Fruit fly (Drosophila melanogaster): ENCODE measurements around the gene CG42821.

CG42821 gene

dm6 chr3R:17402434-17402833 is 10.4 kb upstream of the CG42821 start, which contains the start of gene Sur-8 (continued):
- peak; percentile 17 for TF ChIP-seq tio (GFP tag; optimal IDR thresholded peaks at IDR 0.05)
- TF ChIP-seq CG11085 (GFP tag; IDR thresholded peaks at IDR 0.05), result peak; percentile 66
- no peak for TF ChIP-seq CG15011 (GFP tag; optimal IDR thresholded peaks at IDR 0.05)
- TF ChIP-seq CG10147 (GFP tag; optimal IDR thresholded peaks at IDR 0.05), result no peak
- TF ChIP-seq ara (GFP tag; IDR thresholded peaks at IDR 0.05), result no peak
- TF ChIP-seq CG32772 (GFP tag; IDR thresholded peaks at IDR 0.05), result peak; percentile 29; the same call in 1 of the 2 replicates
- peak; percentile 70 for TF ChIP-seq Antp (GFP tag; optimal IDR thresholded peaks at IDR 0.05)
- TF ChIP-seq Taf1 (GFP tag; IDR thresholded peaks at IDR 0.05), result 0 out of 2 replicates have a peak, but pooled peaks have one; percentile 27
- TF ChIP-seq gcm2 (GFP tag; optimal IDR thresholded peaks at IDR 0.05), result no peak
- TF ChIP-seq toy (GFP tag; IDR thresholded peaks at IDR 0.05), result peak; percentile 21; the same call in 1 of the 2 replicates
- peak; percentile 1 for TF ChIP-seq CG6813 (GFP tag; optimal IDR thresholded peaks at IDR 0.05)
- TF ChIP-seq Spps (tag; optimal IDR thresholded peaks at IDR 0.05), result no peak
- peak; percentile 34 for TF ChIP-seq CG15696 (tag; optimal IDR thresholded peaks at IDR 0.05)
- TF ChIP-seq gem (tag; optimal IDR thresholded peaks at IDR 0.05), result peak; percentile 56
- TF ChIP-seq CG12744 (GFP tag; optimal IDR thresholded peaks at IDR 0.05), result peak; percentile 45
- no peak for TF ChIP-seq hkb (optimal IDR thresholded peaks at IDR 0.05)
- peak; percentile 56; the same call in 1 of the 2 replicates for TF ChIP-seq hkb (GFP tag; IDR thresholded peaks at IDR 0.05)
- no peak for TF ChIP-seq inv (GFP tag; IDR thresholded peaks at IDR 0.05; ENCODE audit: partially characterized antibody)
- TF ChIP-seq CG14860 (GFP tag; IDR thresholded peaks at IDR 0.05; ENCODE audit: partially characterized antibody), result no peak
- peak; percentile 75 for TF ChIP-seq CG15514 (GFP tag; optimal IDR thresholded peaks at IDR 0.05)
- TF ChIP-seq disco-r (GFP tag; optimal IDR thresholded peaks at IDR 0.05), result peak; percentile 17
- peak; percentile 79 for TF ChIP-seq lab (GFP tag; optimal IDR thresholded peaks at IDR 0.05)
- peak; percentile 49 for TF ChIP-seq Fer3 (tag; optimal IDR thresholded peaks at IDR 0.05)
- no peak for TF ChIP-seq gsb-n (tag; optimal IDR thresholded peaks at IDR 0.05)
- TF ChIP-seq CG7928 (GFP tag; optimal IDR thresholded peaks at IDR 0.05), result no peak
- peak; percentile 46 for TF ChIP-seq HmgD (GFP tag; optimal IDR thresholded peaks at IDR 0.05)
- TF ChIP-seq Ada2b (GFP tag; IDR thresholded peaks at IDR 0.05), result peak; percentile 69
- peak; percentile 99 for TF ChIP-seq Med (GFP tag)
- peak; percentile 2 for TF ChIP-seq YL-1 (GFP tag; optimal IDR thresholded peaks at IDR 0.05)
- TF ChIP-seq NFAT (GFP tag; IDR thresholded peaks at IDR 0.05), result peak; percentile 91
- TF ChIP-seq CG9437 (GFP tag; optimal IDR thresholded peaks at IDR 0.05), result no peak
- no peak for TF ChIP-seq cg (GFP tag; optimal IDR thresholded peaks at IDR 0.05)
- TF ChIP-seq zen (tag; optimal IDR thresholded peaks at IDR 0.05), result peak; percentile 53
- no peak for TF ChIP-seq fd102C (GFP tag; optimal IDR thresholded peaks at IDR 0.05)
- TF ChIP-seq fd3F (GFP tag; optimal IDR thresholded peaks at IDR 0.05), result peak; percentile 29
- peak; percentile 45 for TF ChIP-seq Ets97D (GFP tag; optimal IDR thresholded peaks at IDR 0.05)
- TF ChIP-seq h (optimal IDR thresholded peaks at IDR 0.05), result no peak
- no peak for TF ChIP-seq vfl (GFP tag; optimal IDR thresholded peaks at IDR 0.05)
- peak; percentile 24 for TF ChIP-seq org-1 (GFP tag; optimal IDR thresholded peaks at IDR 0.05)
- no peak for TF ChIP-seq kni (GFP tag; optimal IDR thresholded peaks at IDR 0.05)
- TF ChIP-seq zen2 (GFP tag; IDR thresholded peaks at IDR 0.05; ENCODE audit: partially characterized antibody), result 0 out of 3 replicates have a peak, but pooled peaks have one; percentile 33
- TF ChIP-seq CG1792 (GFP tag; optimal IDR thresholded peaks at IDR 0.05), result peak; percentile 13
- TF ChIP-seq CG3838 (GFP tag; optimal IDR thresholded peaks at IDR 0.05), result no peak
- TF ChIP-seq btn (GFP tag; optimal IDR thresholded peaks at IDR 0.05), result no peak
- peak; percentile 76; the same call in 1 of the 2 replicates for TF ChIP-seq vvl (GFP tag; IDR thresholded peaks at IDR 0.05)
- no peak for TF ChIP-seq crol (GFP tag; IDR thresholded peaks at IDR 0.05)
- TF ChIP-seq seq (GFP tag; IDR thresholded peaks at IDR 0.05), result no peak
- TF ChIP-seq fd96Cb (tag; optimal IDR thresholded peaks at IDR 0.05), result peak; percentile 1
- peak; percentile 47; the same call in 1 of the 2 replicates for TF ChIP-seq CG31224 (GFP tag; IDR thresholded peaks at IDR 0.05)
- peak; percentile 86 for TF ChIP-seq zfh1 (GFP tag; IDR thresholded peaks at IDR 0.05)
- TF ChIP-seq CG43689 (GFP tag; IDR thresholded peaks at IDR 0.05), result peak; percentile 48

Measured in whole organism, embryonic.